Fruit fly (Drosophila melanogaster) Kc167 (cell line): Measurements from ENCODE around the gene Vti1a.

ENCODE experiments used
- Myc ChIP-seq: fragments of >200 bp; optimal IDR thresholded peaks from 2 replicates; lab custom pipeline; 2017; ENCODE audit warnings: missing external identifiers
- Sin3A ChIP-seq: fragments of >200 bp; optimal IDR thresholded peaks from 2 replicates; lab custom pipeline; 2018; ENCODE audit warnings: missing external identifiers
- h ChIP-seq: fragments of >200 bp; optimal IDR thresholded peaks from 3 replicates; lab custom pipeline; 2018; ENCODE audit warnings: missing external identifiers
- insv ChIP-seq: fragments of >200 bp; optimal IDR thresholded peaks from 3 replicates; lab custom pipeline; 2018; ENCODE audit warnings: missing external identifiers
- psq ChIP-seq: fragments of >200 bp; optimal IDR thresholded peaks from 2 replicates; lab custom pipeline; 2017; ENCODE audit warnings: missing external identifiers
- ttk ChIP-seq: sonication (Bioruptor generic); optimal IDR thresholded peaks from 2 replicates; lab custom pipeline; 2017; ENCODE audit warnings: missing external identifiers

Gene Vti1a

DNA sequence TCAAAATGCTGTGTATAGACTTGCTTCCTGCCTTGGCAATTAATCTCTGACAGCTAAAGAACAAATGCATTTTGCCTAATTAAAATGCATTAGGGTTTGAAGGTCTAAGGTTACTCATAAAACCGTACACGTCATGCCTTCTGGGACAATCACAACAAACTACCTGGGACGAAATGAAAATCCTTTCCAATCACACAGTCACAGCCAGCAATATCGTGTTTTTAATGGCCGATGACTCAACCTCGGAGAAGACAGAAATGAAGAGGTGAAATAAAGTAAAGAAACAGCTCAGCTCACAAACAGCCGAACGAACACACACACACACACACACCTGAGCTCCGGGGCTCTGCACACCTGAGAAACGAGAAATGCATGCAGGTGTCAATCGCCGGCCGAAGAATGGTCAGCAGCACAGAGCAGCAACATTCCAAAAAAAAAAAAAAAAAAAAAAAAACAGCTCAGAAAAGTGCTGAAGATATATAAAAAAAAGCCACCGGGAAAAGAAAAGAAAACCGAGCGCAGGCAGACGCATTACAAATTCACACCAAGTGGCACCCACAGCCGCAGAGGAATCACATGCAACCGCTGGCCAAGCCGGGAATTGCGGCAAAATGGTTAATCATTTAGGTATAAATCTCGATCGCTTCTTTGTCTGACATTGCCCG, 39.7 kb upstream of the Vti1a start:
- TF ChIP-seq insv (lab: Kevin White, UChicago), result no peak
- TF ChIP-seq ttk (lab: Kevin White, UChicago), result no peak
- no peak for TF ChIP-seq h (lab: Kevin White, UChicago)
- no peak for TF ChIP-seq psq (lab: Kevin White, UChicago)
- TF ChIP-seq Sin3A (lab: Kevin White, UChicago), result no peak
- no peak for TF ChIP-seq Myc (lab: Kevin White, UChicago)

- TF ChIP-seq psq (lab: Kevin White, UChicago), result no peak
- TF ChIP-seq Sin3A (lab: Kevin White, UChicago), result no peak
- TF ChIP-seq Myc (lab: Kevin White, UChicago), result no peak
Measured at dm6 chr3L:731469-731868, 38.8 kb upstream of the Vti1a start.

DNA sequence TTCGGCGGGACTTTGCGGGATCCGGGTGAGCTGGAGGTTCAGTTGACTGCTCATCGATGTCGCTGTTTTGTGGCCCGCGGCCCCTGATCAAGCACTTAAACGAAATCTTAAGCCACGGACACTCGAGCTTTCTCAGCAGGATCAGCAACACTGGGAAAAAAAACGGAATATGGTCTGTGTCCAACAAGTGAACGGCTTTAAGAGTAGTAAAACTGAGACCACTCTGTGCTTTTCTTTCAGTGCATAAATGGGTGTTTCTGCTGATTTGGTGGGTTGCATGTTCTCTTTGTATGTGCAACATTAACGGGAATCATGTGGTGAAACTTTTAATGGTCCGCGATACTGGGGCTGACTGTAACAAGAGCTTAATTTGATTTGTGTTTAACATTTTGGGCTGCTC, 36.6 kb upstream of the Vti1a start:
- no peak for TF ChIP-seq psq (lab: Kevin White, UChicago)
- TF ChIP-seq insv (lab: Kevin White, UChicago), result no peak
- no peak for TF ChIP-seq Sin3A (lab: Kevin White, UChicago)

DNA sequence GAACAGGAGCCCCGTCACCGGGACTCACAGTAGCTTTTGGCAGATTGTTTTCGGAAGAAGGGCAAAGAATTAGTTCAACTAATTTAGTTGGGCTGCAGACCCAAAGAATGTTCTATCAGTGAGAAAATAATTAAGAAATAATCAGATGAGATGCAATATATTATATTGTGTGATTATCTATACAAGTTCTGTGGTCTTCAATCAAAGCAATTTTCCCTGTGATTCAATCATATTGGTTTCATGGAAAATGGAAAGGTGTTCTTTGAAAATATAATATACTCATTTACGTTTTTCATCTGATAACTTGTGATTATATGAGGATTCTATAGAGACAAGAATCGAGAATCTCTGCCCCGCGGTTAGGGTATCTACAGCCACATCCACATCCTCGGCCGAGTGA, 35.9 kb upstream of the Vti1a start:
- TF ChIP-seq Myc (lab: Kevin White, UChicago) (no peak), psq (lab: Kevin White, UChicago) (no peak), ttk (lab: Kevin White, UChicago) (no peak), insv (lab: Kevin White, UChicago) (no peak), h (lab: Kevin White, UChicago) (no peak), Sin3A (lab: Kevin White, UChicago) (no peak)

dm6 chr3L:727874-728273, 35.2 kb upstream of the Vti1a start:
- TF ChIP-seq ttk (lab: Kevin White, UChicago) (no peak), psq (lab: Kevin White, UChicago) (no peak), Myc (lab: Kevin White, UChicago) (no peak), Sin3A (lab: Kevin White, UChicago) (no peak), h (lab: Kevin White, UChicago) (no peak), insv (lab: Kevin White, UChicago) (no peak)

- TF ChIP-seq ttk (lab: Kevin White, UChicago) (no peak), Myc (lab: Kevin White, UChicago) (no peak)
Measured at dm6 chr3L:727190-727589, 34.5 kb upstream of the Vti1a start.

dm6 chr3L:726486-727180, 33.9 kb upstream of the Vti1a start:
- TF ChIP-seq psq (lab: Kevin White, UChicago) (no peak), insv (lab: Kevin White, UChicago) (no peak), h (lab: Kevin White, UChicago) (no peak), Sin3A (lab: Kevin White, UChicago) (no peak), Myc (lab: Kevin White, UChicago) (no peak), ttk (lab: Kevin White, UChicago) (no peak)

dm6 chr3L:725527-726191, 32.9 kb upstream of the Vti1a start:
- TF ChIP-seq insv (lab: Kevin White, UChicago) (no peak), ttk (lab: Kevin White, UChicago) (no peak), psq (lab: Kevin White, UChicago) (no peak)

dm6 chr3L:724518-725341, 32.0 kb upstream of the Vti1a start:
- TF ChIP-seq ttk (lab: Kevin White, UChicago) (no peak), Myc (lab: Kevin White, UChicago) (no peak), insv (lab: Kevin White, UChicago) (no peak), h (lab: Kevin White, UChicago) (no peak), Sin3A (lab: Kevin White, UChicago) (no peak), psq (lab: Kevin White, UChicago) (no peak)

dm6 chr3L:723654-724461, 31.1 kb upstream of the Vti1a start:
- TF ChIP-seq Sin3A (lab: Kevin White, UChicago) (no peak), psq (lab: Kevin White, UChicago) (no peak), Myc (lab: Kevin White, UChicago) (no peak), ttk (lab: Kevin White, UChicago) (no peak), h (lab: Kevin White, UChicago) (no peak), insv (lab: Kevin White, UChicago) (no peak)
